Worm (Caenorhabditis elegans): Measurements from ENCODE around the gene C45B11.5.

The C45B11.5 gene

DNA sequence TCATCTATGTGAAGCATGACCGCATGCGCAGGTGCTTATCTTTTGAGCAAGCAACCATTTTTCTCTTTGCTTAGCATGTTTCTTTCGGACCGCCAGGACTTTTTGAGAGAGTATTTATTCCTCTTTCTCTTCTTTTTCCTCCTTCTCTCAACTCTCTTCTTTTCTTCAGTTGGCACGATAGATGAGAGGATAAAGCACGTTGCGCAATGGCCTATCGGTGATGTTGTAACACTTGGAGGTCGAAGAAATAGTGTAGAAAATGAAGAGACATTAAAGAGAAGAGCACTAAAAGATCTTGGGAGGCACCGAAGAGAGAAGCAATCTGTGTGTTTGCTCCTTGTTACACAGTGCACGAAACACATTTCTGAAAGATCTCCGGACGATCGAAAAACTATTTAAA, 42.1 kb downstream of the C45B11.5 start:
- peak; percentile 22 for TF ChIP-seq hmg-4 (GFP tag; optimal IDR thresholded peaks at IDR 0.05)
- TF ChIP-seq tbx-37 (GFP tag; conservative IDR thresholded peaks at IDR 0.05): no peak
- peak; percentile 35 for TF ChIP-seq F13C5.2 (tag; optimal IDR thresholded peaks at IDR 0.05)

DNA sequence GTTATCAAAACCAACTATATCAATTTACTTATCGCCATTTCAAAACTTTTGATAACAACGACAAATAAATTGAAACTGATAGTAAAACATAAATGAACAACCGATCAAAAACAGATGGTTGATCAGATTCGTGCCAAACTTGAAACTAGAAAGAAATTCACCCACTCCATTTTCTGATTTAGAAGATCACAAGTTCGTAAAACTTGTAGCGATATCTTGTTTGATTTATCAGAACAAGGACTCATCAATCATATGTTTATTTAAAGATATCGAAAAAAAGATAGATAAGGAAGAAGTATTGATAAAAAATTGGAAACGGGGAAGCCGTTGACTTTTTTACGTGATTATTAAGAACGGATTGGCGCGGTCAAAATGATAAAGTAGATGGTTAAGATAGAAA, 45.5 kb downstream of the C45B11.5 start:
- TF ChIP-seq tbx-37 (GFP tag; conservative IDR thresholded peaks at IDR 0.05) (no peak), sea-1 (GFP tag; conservative IDR thresholded peaks at IDR 0.05) (no peak), hmbx-1 (tag; optimal IDR thresholded peaks at IDR 0.05) (no peak), tbx-11 (GFP tag; IDR thresholded peaks at IDR 0.05) (no peak), hmg-4 (GFP tag; optimal IDR thresholded peaks at IDR 0.05) (no peak), F13C5.2 (tag; optimal IDR thresholded peaks at IDR 0.05) (no peak)

DNA sequence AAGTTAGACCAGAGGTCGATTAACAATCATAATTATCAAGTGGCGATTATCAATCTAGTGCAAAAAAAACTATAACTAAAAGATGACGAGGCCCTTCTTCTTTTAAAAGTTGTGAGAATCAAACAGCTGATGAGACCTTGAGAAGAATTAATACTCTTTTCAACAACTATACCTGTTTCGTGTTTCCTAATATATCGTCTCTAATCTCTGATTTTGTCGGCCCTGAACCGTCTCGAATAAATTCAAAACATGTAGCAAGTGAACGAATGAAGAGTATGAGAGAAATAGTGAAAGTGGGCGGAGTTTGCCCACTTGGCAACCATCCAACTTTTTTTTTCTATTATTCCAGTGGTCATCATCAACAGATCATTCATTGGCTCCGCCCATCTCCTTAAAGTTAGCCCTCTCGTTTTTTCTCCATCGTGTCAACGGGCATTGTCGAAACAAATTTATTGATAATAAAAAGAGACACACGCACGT, 46.0 kb downstream of the C45B11.5 start, which contains the start of gene Y42A5A.1:
Gene Y42A5A.1, plus strand, starts transcription at position 430 of the 480 bp plus-strand sequence.
- no peak for TF ChIP-seq hnd-1 (tag; optimal IDR thresholded peaks at IDR 0.05)
- TF ChIP-seq tbx-37 (GFP tag; conservative IDR thresholded peaks at IDR 0.05): no peak
- TF ChIP-seq aly-1 (tag; optimal IDR thresholded peaks at IDR 0.05): no peak
- TF ChIP-seq scrt-1 (GFP tag; IDR thresholded peaks at IDR 0.05): no peak
- TF ChIP-seq B0310.2 (tag; optimal IDR thresholded peaks at IDR 0.05): no peak
- no peak for TF ChIP-seq hmg-4 (GFP tag; optimal IDR thresholded peaks at IDR 0.05)
- TF ChIP-seq ceh-36 (tag; optimal IDR thresholded peaks at IDR 0.05): no peak
- no peak for TF ChIP-seq sea-1 (GFP tag; conservative IDR thresholded peaks at IDR 0.05)
- no peak for TF ChIP-seq pes-1 (GFP tag; IDR thresholded peaks at IDR 0.05)
- no peak for TF ChIP-seq F13C5.2 (tag; optimal IDR thresholded peaks at IDR 0.05)
- no peak for TF ChIP-seq tbx-11 (GFP tag; IDR thresholded peaks at IDR 0.05)
- no peak for TF ChIP-seq hmbx-1 (tag; optimal IDR thresholded peaks at IDR 0.05)
- TF ChIP-seq ceh-13 (GFP tag; optimal IDR thresholded peaks at IDR 0.05): no peak
- no peak for TF ChIP-seq ama-1 (optimal IDR thresholded peaks at IDR 0.05)
- TF ChIP-seq ets-7 (tag; optimal IDR thresholded peaks at IDR 0.05): no peak
- TF ChIP-seq flt-1 (GFP tag; IDR thresholded peaks at IDR 0.05): no peak

Measured in whole organism, early embryonic.